Fruit fly (Drosophila melanogaster) whole organism, embryonic: ENCODE results near the gene RpL10Ab.

Source experiments
- CG10267 ChIP-seq: fragments of 200-800 bp; sonication (Bioruptor generic); optimal IDR thresholded peaks from 2 replicates; lab custom pipeline; 2018; ENCODE audit warnings: missing biosample characterization, mild to moderate bottlenecking, missing genetic modification characterization, moderate library complexity
- CG11456 ChIP-seq: fragments of 200-800 bp; sonication (Bioruptor generic); IDR thresholded peaks from 3 replicates; pipeline ENCODE4 v1.3.6; 2022; ENCODE audit warnings: missing biosample characterization, missing genetic modification characterization
- CG13424 ChIP-seq: fragments of 200-800 bp; sonication (Bioruptor generic); optimal IDR thresholded peaks from 2 replicates; lab custom pipeline; 2019; ENCODE audit warnings: missing biosample characterization, mild to moderate bottlenecking, missing genetic modification characterization, moderate library complexity
- CG14014 ChIP-seq: fragments of 200-800 bp; sonication (Bioruptor generic); IDR thresholded peaks from 2 replicates; pipeline ENCODE4 v1.3.6; 2022; ENCODE audit warnings: missing biosample characterization, missing genetic modification characterization
- CG1529 ChIP-seq: fragments of 200-800 bp; sonication (Bioruptor generic); optimal IDR thresholded peaks from 3 replicates; lab custom pipeline; 2018; ENCODE audit warnings: missing biosample characterization, missing genetic modification characterization
- CG16813 ChIP-seq: fragments of 200-800 bp; sonication (Bioruptor generic); IDR thresholded peaks from 3 replicates; pipeline ENCODE4 v1.3.6; 2022; ENCODE audit warnings: missing biosample characterization, missing genetic modification characterization; ENCODE audit not compliant: partially characterized antibody
- CG16863 ChIP-seq: fragments of 200-800 bp; sonication (Bioruptor generic); optimal IDR thresholded peaks from 3 replicates; lab custom pipeline; 2016; ENCODE audit warnings: missing biosample characterization, missing genetic modification characterization
- CG17612 ChIP-seq: fragments of 200-800 bp; sonication (Bioruptor generic); IDR thresholded peaks from 2 replicates; pipeline ENCODE4 v1.3.6; 2022; ENCODE audit warnings: missing biosample characterization, missing genetic modification characterization
- CG17829 ChIP-seq: fragments of 200-800 bp; optimal IDR thresholded peaks from 2 replicates; lab custom pipeline; 2019; ENCODE audit warnings: missing biosample characterization, mild to moderate bottlenecking, missing genetic modification characterization, moderate library complexity
- CG18619 ChIP-seq: fragments of 200-800 bp; sonication (Bioruptor generic); optimal IDR thresholded peaks from 3 replicates; lab custom pipeline; 2017; ENCODE audit warnings: missing biosample characterization, mild to moderate bottlenecking, missing genetic modification characterization
- CG2678 ChIP-seq: fragments of 200-800 bp; sonication (Bioruptor generic); optimal IDR thresholded peaks from 3 replicates; lab custom pipeline; 2019; ENCODE audit warnings: missing biosample characterization, mild to moderate bottlenecking, missing genetic modification characterization, moderate library complexity
- CG4424 ChIP-seq: fragments of 200-800 bp; sonication (Bioruptor generic); optimal IDR thresholded peaks from 3 replicates; lab custom pipeline; 2016; ENCODE audit warnings: missing biosample characterization, missing genetic modification characterization
- CG5180 ChIP-seq: fragments of 200-800 bp; sonication (Bioruptor generic); optimal IDR thresholded peaks from 3 replicates; lab custom pipeline; 2017; ENCODE audit warnings: missing biosample characterization, missing genetic modification characterization, mild to moderate bottlenecking, moderate library complexity, missing genetic modification reagents
- CG6175 ChIP-seq: fragments of 200-800 bp; sonication (Bioruptor generic); IDR thresholded peaks from 3 replicates; pipeline ENCODE4 v1.3.6; 2022; ENCODE audit warnings: missing biosample characterization, missing genetic modification characterization
- CG6765 ChIP-seq: fragments of 200-800 bp; sonication (Bioruptor generic); optimal IDR thresholded peaks from 3 replicates; lab custom pipeline; 2017; ENCODE audit warnings: missing biosample characterization, mild to moderate bottlenecking, missing genetic modification characterization
- CG7372 ChIP-seq: fragments of 200-800 bp; sonication (Bioruptor generic); IDR thresholded peaks from 2 replicates; pipeline ENCODE4 v1.3.6; 2022; ENCODE audit warnings: missing biosample characterization, missing genetic modification characterization
- CG8281 ChIP-seq: fragments of 200-800 bp; sonication (Bioruptor generic); optimal IDR thresholded peaks from 2 replicates; lab custom pipeline; 2018; ENCODE audit warnings: missing biosample characterization, mild to moderate bottlenecking, missing genetic modification characterization, moderate library complexity
- CG8478 ChIP-seq: fragments of >200 bp; optimal IDR thresholded peaks from 2 replicates; lab custom pipeline; 2018
- CG9609 ChIP-seq: fragments of 200-800 bp; sonication (Bioruptor generic); optimal IDR thresholded peaks from 3 replicates; lab custom pipeline; 2016; ENCODE audit warnings: missing biosample characterization, missing genetic modification characterization
- CTCF ChIP-seq: fragments of 200-800 bp; sonication (Bioruptor generic); optimal IDR thresholded peaks from 2 replicates; lab custom pipeline; 2017; ENCODE audit warnings: missing biosample characterization, mild to moderate bottlenecking, missing genetic modification characterization, moderate library complexity
- Doc2 ChIP-seq: fragments of 200-800 bp; sonication (Bioruptor generic); IDR thresholded peaks from 2 replicates; pipeline ENCODE4 v1.3.6; 2022; ENCODE audit warnings: missing biosample characterization, missing genetic modification characterization
- E2f1 ChIP-seq: fragments of 200-800 bp; sonication (Bioruptor generic); IDR thresholded peaks from 2 replicates; pipeline ENCODE4 v1.3.6; 2022; ENCODE audit warnings: missing biosample characterization, missing genetic modification characterization
- Eip74EF ChIP-seq, 2 experiments: fragments of 200-800 bp in 1 of 2; fragments of >200 bp in 1 of 2; sonication (Bioruptor generic) in 1 of 2; optimal IDR thresholded peaks; 2 replicates each; lab custom pipeline; 2017 to 2019; ENCODE audit warnings: missing biosample characterization in 2 of 2, missing genetic modification characterization in 2 of 2, mild to moderate bottlenecking in 1 of 2, moderate library complexity in 1 of 2
- Fer1 ChIP-seq: fragments of 200-800 bp; sonication (Bioruptor generic); optimal IDR thresholded peaks from 2 replicates; lab custom pipeline; 2017; ENCODE audit warnings: missing biosample characterization, mild to moderate bottlenecking, missing genetic modification characterization
- Fer3 ChIP-seq: fragments of 200-800 bp; sonication (Bioruptor generic); optimal IDR thresholded peaks from 2 replicates; lab custom pipeline; 2018; ENCODE audit warnings: missing biosample characterization, mild to moderate bottlenecking, missing genetic modification characterization, moderate library complexity
- Gsc ChIP-seq: fragments of 200-800 bp; sonication (Bioruptor generic); IDR thresholded peaks from 2 replicates; pipeline ENCODE4 v1.3.6; 2022; ENCODE audit warnings: missing biosample characterization, missing genetic modification characterization
- Hey ChIP-seq: fragments of 200-800 bp; sonication (Bioruptor generic); optimal IDR thresholded peaks from 3 replicates; lab custom pipeline; 2018; ENCODE audit warnings: missing biosample characterization, mild to moderate bottlenecking, missing genetic modification characterization
- Lhr ChIP-seq: fragments of 200-800 bp; sonication (Bioruptor generic); optimal IDR thresholded peaks from 3 replicates; lab custom pipeline; 2017; ENCODE audit warnings: mild to moderate bottlenecking, missing biosample characterization, missing genetic modification reagents, missing genetic modification characterization
- Opbp ChIP-seq: fragments of 200-800 bp; sonication (Bioruptor generic); IDR thresholded peaks from 3 replicates; pipeline ENCODE4 v1.3.6; 2022; ENCODE audit warnings: missing biosample characterization, missing genetic modification characterization; ENCODE audit not compliant: partially characterized antibody
- Ptx1 ChIP-seq: fragments of 200-800 bp; sonication (Bioruptor generic); IDR thresholded peaks from 2 replicates; pipeline ENCODE4 v1.3.6; 2022; ENCODE audit warnings: missing biosample characterization, missing genetic modification characterization
- Sin3A ChIP-seq: fragments of >200 bp; optimal IDR thresholded peaks from 2 replicates; lab custom pipeline; 2018
- Sry-δ ChIP-seq: fragments of 200-800 bp; sonication (Bioruptor generic); optimal IDR thresholded peaks from 2 replicates; lab custom pipeline; 2016; ENCODE audit warnings: missing biosample characterization, missing genetic modification characterization
- br ChIP-seq: fragments of >200 bp; optimal IDR thresholded peaks from 2 replicates; lab custom pipeline; 2017
- cas ChIP-seq: fragments of 200-800 bp; sonication (Bioruptor generic); IDR thresholded peaks from 2 replicates; pipeline ENCODE4 v1.3.6; 2022; ENCODE audit warnings: missing biosample characterization, missing genetic modification characterization
- dm ChIP-seq: fragments of 200-800 bp; sonication (Bioruptor generic); optimal IDR thresholded peaks from 3 replicates; lab custom pipeline; 2016; ENCODE audit warnings: missing biosample characterization, missing genetic modification characterization
- fu2 ChIP-seq: fragments of 200-800 bp; sonication (Bioruptor generic); optimal IDR thresholded peaks from 2 replicates; lab custom pipeline; 2016; ENCODE audit warnings: missing biosample characterization, missing genetic modification characterization
- gsb-n ChIP-seq: fragments of 200-800 bp; sonication (Bioruptor generic); optimal IDR thresholded peaks from 3 replicates; lab custom pipeline; 2018; ENCODE audit warnings: missing biosample characterization, mild to moderate bottlenecking, missing genetic modification characterization
- lilli ChIP-seq: fragments of 200-800 bp; sonication (Bioruptor generic); optimal IDR thresholded peaks from 3 replicates; lab custom pipeline; 2016; ENCODE audit warnings: missing biosample characterization, missing genetic modification characterization
- lola ChIP-seq, 3 experiments: fragments of >200 bp in 2 of 3; fragments of 200-800 bp in 1 of 3; sonication (Bioruptor generic) in 1 of 3; optimal IDR thresholded peaks; 2 replicates each; lab custom pipeline; 2017 to 2019; ENCODE audit warnings: missing biosample characterization in 3 of 3, missing genetic modification characterization in 3 of 3, mild to moderate bottlenecking in 1 of 3, moderate library complexity in 1 of 3
- nerfin-1 ChIP-seq: fragments of 200-800 bp; sonication (Bioruptor generic); optimal IDR thresholded peaks from 3 replicates; lab custom pipeline; 2019; ENCODE audit warnings: missing biosample characterization, mild to moderate bottlenecking, missing genetic modification characterization, moderate library complexity
- nom ChIP-seq: fragments of 200-800 bp; sonication (Bioruptor generic); optimal IDR thresholded peaks from 2 replicates; lab custom pipeline; 2017; ENCODE audit warnings: missing biosample characterization, missing genetic modification characterization, mild to moderate bottlenecking, moderate library complexity, missing genetic modification reagents
- odd ChIP-seq: fragments of 200-800 bp; sonication (Bioruptor generic); optimal IDR thresholded peaks from 2 replicates; lab custom pipeline; 2017; ENCODE audit warnings: missing biosample characterization, mild to moderate bottlenecking, missing genetic modification characterization
- sisA ChIP-seq: fragments of 200-800 bp; sonication (Bioruptor generic); IDR thresholded peaks from 2 replicates; pipeline ENCODE4 v1.3.6; 2022; ENCODE audit warnings: missing biosample characterization, missing genetic modification characterization
- sna ChIP-seq: fragments of 200-800 bp; sonication (Bioruptor generic); IDR thresholded peaks from 2 replicates; pipeline ENCODE4 v1.3.6; 2022; ENCODE audit warnings: missing biosample characterization, missing genetic modification characterization; ENCODE audit not compliant: partially characterized antibody
- sr ChIP-seq: fragments of 200-800 bp; sonication (Bioruptor generic); IDR thresholded peaks from 3 replicates; pipeline ENCODE4 v1.3.6; 2022; ENCODE audit warnings: missing biosample characterization, missing genetic modification characterization
- stwl ChIP-seq: fragments of 200-800 bp; sonication (Bioruptor generic); optimal IDR thresholded peaks from 3 replicates; lab custom pipeline; 2018; ENCODE audit warnings: missing biosample characterization, mild to moderate bottlenecking, missing genetic modification characterization, moderate library complexity
- unc-4 ChIP-seq: fragments of 200-800 bp; sonication (Bioruptor generic); IDR thresholded peaks from 2 replicates; pipeline ENCODE4 v1.3.6; 2022; ENCODE audit warnings: missing biosample characterization, missing genetic modification characterization; ENCODE audit not compliant: partially characterized antibody
- wdn ChIP-seq: fragments of 200-800 bp; sonication (Bioruptor generic); IDR thresholded peaks from 2 replicates; pipeline ENCODE4 v1.3.6; 2022; ENCODE audit warnings: missing biosample characterization, missing genetic modification characterization
- zfh1 ChIP-seq: fragments of 200-800 bp; sonication (Bioruptor generic); IDR thresholded peaks from 3 replicates; pipeline ENCODE4 v1.3.6; 2022; ENCODE audit warnings: missing biosample characterization, missing genetic modification characterization

RpL10Ab gene

DNA sequence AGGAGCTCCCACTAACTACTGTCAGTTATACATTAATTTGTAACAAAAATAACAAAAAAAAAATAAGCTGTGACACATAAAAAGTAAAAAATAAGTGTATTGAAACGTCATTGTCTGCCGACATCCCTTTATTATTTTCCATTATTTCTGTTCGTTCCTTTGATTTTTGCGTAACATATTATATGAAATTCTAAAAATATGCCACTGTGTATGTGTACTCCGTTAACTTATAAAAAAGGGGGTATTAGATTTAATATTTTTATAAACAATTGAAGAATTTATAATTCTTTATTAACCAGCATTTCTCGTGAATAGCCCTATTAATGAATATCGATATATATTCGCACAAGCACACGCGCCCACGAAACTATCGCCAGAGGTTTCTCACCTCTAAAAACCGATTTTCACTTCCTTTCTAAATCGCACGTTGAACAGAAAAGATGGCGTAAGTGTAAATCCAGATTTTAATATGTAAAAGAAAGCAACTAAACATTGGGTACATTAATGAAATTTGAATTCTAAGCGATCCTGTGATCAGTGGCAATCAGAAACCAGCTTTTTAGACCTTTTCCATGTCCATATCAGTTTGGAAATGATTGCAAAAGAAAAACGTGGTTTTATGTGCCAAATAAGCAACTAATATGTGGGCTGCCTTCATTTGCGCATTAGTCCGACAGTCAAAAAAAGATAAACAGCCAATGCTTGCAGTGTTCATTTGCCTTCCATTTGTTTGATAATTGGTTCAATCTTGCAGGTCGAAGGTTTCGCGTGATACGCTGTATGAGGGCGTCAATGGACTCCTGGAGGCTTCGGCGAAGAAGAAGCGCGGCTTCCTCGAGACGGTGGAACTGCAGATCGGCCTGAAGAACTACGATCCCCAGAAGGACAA, at the start of gene RpL10Ab (continued):
- TF ChIP-seq CG5180 (GFP tag; lab: Kevin White, UChicago) (no peak), CG17829 (peak; percentile 63), CG2678 (tag; lab: Kevin White, UChicago) (peak; percentile 50), CG6175 (GFP tag; lab: Robert Waterston, UW) (peak; percentile 51; the same call in 1 of the 3 replicates), Opbp (GFP tag; lab: Robert Waterston, UW) (peak; percentile 96), Fer1 (GFP tag; lab: Kevin White, UChicago) (peak; percentile 3), CG1529 (GFP tag; lab: Kevin White, UChicago) (no peak), odd (GFP tag; lab: Kevin White, UChicago) (peak; percentile 37), E2f1 (GFP tag; lab: Robert Waterston, UW) (peak; percentile 58), sna (GFP tag; lab: Robert Waterston, UW) (peak; percentile 19; the same call in 1 of the 2 replicates), CG10267 (tag; lab: Kevin White, UChicago) (peak; percentile 33), CG8478 (lab: Kevin White, UChicago) (no peak), unc-4 (GFP tag; lab: Robert Waterston, UW) (peak; percentile 65), Ptx1 (peak; percentile 74), CG14014 (GFP tag; lab: Robert Waterston, UW) (no peak; the same call in none of the 2 replicates), CG8281 (tag; lab: Kevin White, UChicago) (no peak), Lhr (GFP tag; lab: Kevin White, UChicago) (no peak), CG16863 (GFP tag; lab: Kevin White, UChicago) (peak; percentile 27), CG6765 (GFP tag; lab: Kevin White, UChicago) (peak; percentile 69), wdn (GFP tag; lab: Robert Waterston, UW) (peak; percentile 69), CG4424 (GFP tag; lab: Kevin White, UChicago) (peak; percentile 60), zfh1 (GFP tag; lab: Robert Waterston, UW) (peak; percentile 42; the same call in 2 of the 3 replicates), CG18619 (GFP tag; lab: Kevin White, UChicago) (peak; percentile 64), lilli (GFP tag; lab: Kevin White, UChicago) (no peak), CG13424 (peak; percentile 61), gsb-n (tag; lab: Kevin White, UChicago) (peak; percentile 56), Hey (tag; lab: Kevin White, UChicago) (peak; percentile 26), dm (GFP tag; lab: Kevin White, UChicago) (peak; percentile 90), Gsc (no peak), Sry-δ (GFP tag; lab: Kevin White, UChicago) (peak; percentile 84), lola (GFP tag; optimal IDR thresholded peaks at IDR 0.05; lab: Kevin White, UChicago) (peak in 1 of 3 experiments; percentile 70), Eip74EF (GFP tag; optimal IDR thresholded peaks at IDR 0.05; lab: Kevin White, UChicago) (no peak), CG11456 (GFP tag; lab: Robert Waterston, UW) (peak; percentile 89), CG7372 (GFP tag; lab: Robert Waterston, UW) (peak; percentile 66; the same call in 1 of the 2 replicates), CG9609 (GFP tag; lab: Kevin White, UChicago) (no peak), nerfin-1 (tag; lab: Kevin White, UChicago) (peak; percentile 2), Sin3A (lab: Kevin White, UChicago) (no peak), sisA (peak; percentile 72), sr (GFP tag; lab: Robert Waterston, UW) (peak; percentile 84), cas (GFP tag; lab: Robert Waterston, UW) (peak; percentile 56; the same call in 1 of the 2 replicates), br (lab: Kevin White, UChicago) (no peak), fu2 (GFP tag; lab: Kevin White, UChicago) (no peak), CTCF (GFP tag; lab: Kevin White, UChicago) (peak; percentile 60), stwl (tag; lab: Kevin White, UChicago) (peak; percentile 5), CG17612 (no peak), nom (peak; percentile 40), Fer3 (tag; lab: Kevin White, UChicago) (peak; percentile 70), Doc2 (GFP tag; lab: Robert Waterston, UW) (no peak), CG16813 (GFP tag; lab: Robert Waterston, UW) (peak; percentile 90)
